Fruit fly (Drosophila melanogaster) whole organism, adult: ENCODE results near the gene Mkp3.

Experiments
- CG11617 ChIP-seq: fragments of 200-800 bp; sonication (Bioruptor generic); optimal IDR thresholded peaks from 2 replicates; lab custom pipeline; 2017; ENCODE audit warnings: mild to moderate bottlenecking, missing biosample characterization, missing genetic modification reagents, missing genetic modification characterization
- CG12768 ChIP-seq: fragments of 200-800 bp; sonication (Bioruptor generic); optimal IDR thresholded peaks from 2 replicates; lab custom pipeline; 2017; ENCODE audit warnings: missing biosample characterization, missing genetic modification characterization, mild to moderate bottlenecking, moderate library complexity, missing genetic modification reagents
- CG14711 ChIP-seq: fragments of 200-800 bp; sonication (Bioruptor generic); optimal IDR thresholded peaks from 2 replicates; lab custom pipeline; 2018; ENCODE audit warnings: missing biosample characterization, mild to moderate bottlenecking, missing genetic modification characterization, moderate library complexity
- CG1620 ChIP-seq: fragments of 200-800 bp; sonication (Bioruptor generic); optimal IDR thresholded peaks from 2 replicates; lab custom pipeline; 2016; ENCODE audit warnings: missing biosample characterization, missing genetic modification characterization
- CG33017 ChIP-seq: fragments of 200-800 bp; sonication (Bioruptor generic); optimal IDR thresholded peaks from 2 replicates; lab custom pipeline; 2018; ENCODE audit warnings: missing biosample characterization, mild to moderate bottlenecking, missing genetic modification characterization, moderate library complexity
- CG5204 ChIP-seq: fragments of 200-800 bp; sonication (Bioruptor generic); optimal IDR thresholded peaks from 2 replicates; lab custom pipeline; 2016; ENCODE audit warnings: missing biosample characterization, missing genetic modification characterization
- CG7045 ChIP-seq: fragments of 200-800 bp; sonication (Bioruptor generic); optimal IDR thresholded peaks from 2 replicates; lab custom pipeline; 2017; ENCODE audit warnings: missing biosample characterization, mild to moderate bottlenecking, missing genetic modification characterization
- CG7101 ChIP-seq: fragments of 200-800 bp; sonication (Bioruptor generic); optimal IDR thresholded peaks from 2 replicates; lab custom pipeline; 2018; ENCODE audit warnings: missing biosample characterization, mild to moderate bottlenecking, missing genetic modification characterization, moderate library complexity
- Clk ChIP-seq: fragments of 200-800 bp; sonication (Bioruptor generic); optimal IDR thresholded peaks from 2 replicates; lab custom pipeline; 2017; ENCODE audit warnings: missing biosample characterization, missing genetic modification characterization
- Crg-1 ChIP-seq: fragments of 200-800 bp; sonication (Bioruptor generic); optimal IDR thresholded peaks from 2 replicates; lab custom pipeline; 2016; ENCODE audit warnings: missing biosample characterization, missing genetic modification characterization
- Hr96 ChIP-seq: fragments of 200-800 bp; sonication (Bioruptor generic); optimal IDR thresholded peaks from 2 replicates; lab custom pipeline; 2016; ENCODE audit warnings: missing biosample characterization, missing genetic modification characterization
- Mnt ChIP-seq: fragments of 200-800 bp; sonication (Bioruptor generic); optimal IDR thresholded peaks from 2 replicates; lab custom pipeline; 2016; ENCODE audit warnings: missing biosample characterization, mild to moderate bottlenecking, missing genetic modification characterization
- bab1 ChIP-seq: fragments of 200-800 bp; sonication (Bioruptor generic); optimal IDR thresholded peaks from 3 replicates; lab custom pipeline; 2019; ENCODE audit warnings: missing biosample characterization, mild to moderate bottlenecking, missing genetic modification characterization, moderate library complexity
- cic ChIP-seq: fragments of 200-800 bp; sonication (Bioruptor generic); optimal IDR thresholded peaks from 2 replicates; lab custom pipeline; 2017; ENCODE audit warnings: missing biosample characterization, mild to moderate bottlenecking, missing genetic modification characterization, moderate library complexity
- cnc ChIP-seq, 2 experiments: fragments of >200 bp; optimal IDR thresholded peaks; 2 replicates each; lab custom pipeline; 2017
- kay ChIP-seq: fragments of 200-800 bp; sonication (Bioruptor generic); peaks from one replicate; lab custom pipeline; 2016; ENCODE audit warnings: missing biosample characterization, missing genetic modification characterization, borderline replicate concordance
- ovo ChIP-seq: fragments of 200-800 bp; sonication (Bioruptor generic); optimal IDR thresholded peaks from 2 replicates; lab custom pipeline; 2016; ENCODE audit warnings: missing biosample characterization, missing genetic modification characterization
- pad ChIP-seq: fragments of 200-800 bp; sonication (Bioruptor generic); optimal IDR thresholded peaks from 3 replicates; lab custom pipeline; 2017; ENCODE audit warnings: missing biosample characterization, missing genetic modification characterization, mild to moderate bottlenecking, moderate library complexity, missing genetic modification reagents
- tj ChIP-seq: fragments of 200-800 bp; sonication (Bioruptor generic); optimal IDR thresholded peaks from 3 replicates; lab custom pipeline; 2017; ENCODE audit warnings: missing biosample characterization, mild to moderate bottlenecking, missing genetic modification characterization, moderate library complexity
- toe ChIP-seq: fragments of 200-800 bp; sonication (Bioruptor generic); optimal IDR thresholded peaks from 2 replicates; lab custom pipeline; 2016; ENCODE audit warnings: missing biosample characterization, missing genetic modification characterization

Gene Mkp3

dm6 chr3L:19087369-19088275 is 1.4 kb upstream of the Mkp3 start:
- TF ChIP-seq CG7045 (peak; percentile 28), CG33017 (peak; percentile 21), tj (GFP tag; lab: Kevin White, UChicago) (no peak)

- TF ChIP-seq toe (GFP tag; lab: Kevin White, UChicago) (no peak), ovo (GFP tag; lab: Kevin White, UChicago) (no peak), pad (GFP tag; lab: Kevin White, UChicago) (no peak), CG5204 (GFP tag; lab: Kevin White, UChicago) (no peak), cic (GFP tag; lab: Kevin White, UChicago) (peak; percentile 41), CG7101 (tag; lab: Kevin White, UChicago) (no peak)
Measured at dm6 chr3L:19085688-19086363, 400 bp downstream of the Mkp3 start.

dm6 chr3L:19083126-19083525 is 3.1 kb downstream of the Mkp3 start:
- TF ChIP-seq CG14711 (tag; lab: Kevin White, UChicago) (no peak), Mnt (GFP tag; lab: Kevin White, UChicago) (no peak), CG5204 (GFP tag; lab: Kevin White, UChicago) (no peak), cnc (optimal IDR thresholded peaks at IDR 0.05; lab: Kevin White, UChicago) (no peak), CG7101 (tag; lab: Kevin White, UChicago) (no peak), CG1620 (GFP tag; lab: Kevin White, UChicago) (no peak), CG7045 (no peak), Clk (GFP tag; lab: Kevin White, UChicago) (no peak), cic (GFP tag; lab: Kevin White, UChicago) (no peak), CG33017 (no peak), CG11617 (GFP tag; lab: Kevin White, UChicago) (no peak), toe (GFP tag; lab: Kevin White, UChicago) (no peak), tj (GFP tag; lab: Kevin White, UChicago) (no peak), pad (GFP tag; lab: Kevin White, UChicago) (no peak), Crg-1 (GFP tag; lab: Kevin White, UChicago) (no peak), Hr96 (no peak), kay (GFP tag; lab: Kevin White, UChicago) (no peak), bab1 (no peak), ovo (GFP tag; lab: Kevin White, UChicago) (no peak), CG12768 (GFP tag; lab: Kevin White, UChicago) (no peak)

- TF ChIP-seq cnc (optimal IDR thresholded peaks at IDR 0.05; lab: Kevin White, UChicago) (no peak), CG33017 (no peak), bab1 (no peak), CG7045 (no peak), Mnt (GFP tag; lab: Kevin White, UChicago) (no peak), Hr96 (no peak)
Measured at dm6 chr3L:19080926-19081700, 5.1 kb downstream of the Mkp3 start.

dm6 chr3L:19079798-19080691 is 6.2 kb downstream of the Mkp3 start:
- TF ChIP-seq kay (GFP tag; lab: Kevin White, UChicago) (peak; percentile 28), pad (GFP tag; lab: Kevin White, UChicago) (peak; percentile 93), tj (GFP tag; lab: Kevin White, UChicago) (peak; percentile 75), CG7101 (tag; lab: Kevin White, UChicago) (no peak)

- TF ChIP-seq CG5204 (GFP tag; lab: Kevin White, UChicago) (no peak), pad (GFP tag; lab: Kevin White, UChicago) (peak; percentile 98)
Measured at dm6 chr3L:19079067-19079466, 7.2 kb downstream of the Mkp3 start.
